Fruit fly (Drosophila melanogaster): ENCODE data around the gene rg.

The rg gene

dm6 chrX:5085469-5085868 lies at the start of gene rg, which contains the start of gene CG15465:
TSS of gene rg (plus strand) at chrX:5085759.
TSS of gene CG15465 (plus strand) at chrX:5085759.
- no peak for TF ChIP-seq CG17801 (GFP tag; optimal IDR thresholded peaks at IDR 0.05; ENCODE audit: partially characterized antibody)

DNA sequence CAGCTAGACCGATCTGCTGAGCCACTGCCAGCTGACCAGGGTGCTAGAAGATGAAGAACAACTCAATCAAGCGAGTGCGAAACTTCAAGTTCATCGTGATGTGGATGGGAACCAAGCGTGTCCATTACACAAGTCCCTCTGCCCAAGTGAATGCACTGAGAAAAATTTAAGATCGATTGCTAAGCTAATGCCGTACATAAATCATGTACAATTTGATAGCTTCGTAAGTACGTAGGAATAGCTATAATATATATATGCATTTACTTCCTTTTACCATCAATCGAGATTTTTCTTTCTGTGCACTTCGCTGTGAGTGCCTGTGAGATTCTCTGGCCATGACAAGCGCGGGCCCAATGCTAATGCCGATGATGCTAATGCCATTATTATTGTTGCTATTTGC lies 47.1 kb upstream of the rg start:
- no peak for TF ChIP-seq CG17801 (GFP tag; optimal IDR thresholded peaks at IDR 0.05; ENCODE audit: partially characterized antibody)

DNA sequence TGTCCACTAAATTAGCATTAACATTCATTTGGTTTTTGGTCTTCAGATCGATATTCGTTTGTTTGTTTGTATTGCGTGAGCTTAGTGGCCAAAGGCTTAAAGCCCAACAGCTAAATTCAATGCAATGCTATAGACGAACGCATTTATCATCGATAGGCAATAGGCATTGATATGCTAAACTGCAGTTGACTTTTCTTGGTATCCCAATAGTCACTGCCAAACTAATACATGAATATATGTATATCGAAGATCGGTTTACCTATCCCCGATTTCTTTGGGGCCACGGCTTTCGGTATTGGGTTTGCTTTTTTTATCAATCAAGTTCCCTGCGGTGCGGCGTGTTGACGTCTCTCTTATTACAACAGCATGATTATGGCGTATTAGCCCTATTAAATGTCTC lies 45.5 kb upstream of the rg start:
- no peak for TF ChIP-seq CG17801 (GFP tag; optimal IDR thresholded peaks at IDR 0.05; ENCODE audit: partially characterized antibody)

dm6 chrX:5041525-5042454 lies 43.8 kb upstream of the rg start:
- no peak for TF ChIP-seq CG17801 (GFP tag; optimal IDR thresholded peaks at IDR 0.05; ENCODE audit: partially characterized antibody)

- no peak for TF ChIP-seq CG17801 (GFP tag; optimal IDR thresholded peaks at IDR 0.05; ENCODE audit: partially characterized antibody)
These were observed 41.0 kb upstream of the rg start for dm6 chrX:5044433-5045110.

DNA sequence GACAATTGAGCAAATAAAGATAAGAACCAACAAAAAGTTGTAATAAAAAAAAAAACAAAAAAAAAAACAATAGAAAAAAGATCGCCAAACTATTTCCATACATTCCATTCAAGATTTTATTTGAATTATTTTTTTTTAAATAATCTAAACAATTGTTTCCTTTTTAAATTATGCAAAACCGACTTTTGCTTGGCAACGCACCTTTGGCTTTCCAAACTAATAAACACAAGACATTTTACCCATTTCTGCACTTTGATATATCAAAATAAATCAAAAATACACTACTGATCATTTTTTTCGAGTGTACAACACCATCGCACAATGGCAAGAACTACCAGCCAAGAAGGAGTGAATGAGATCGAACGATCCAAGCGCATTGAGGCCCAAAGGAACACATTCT lies 40.4 kb upstream of the rg start:
- TF ChIP-seq CG17801 (GFP tag; optimal IDR thresholded peaks at IDR 0.05; ENCODE audit: partially characterized antibody), result no peak

DNA sequence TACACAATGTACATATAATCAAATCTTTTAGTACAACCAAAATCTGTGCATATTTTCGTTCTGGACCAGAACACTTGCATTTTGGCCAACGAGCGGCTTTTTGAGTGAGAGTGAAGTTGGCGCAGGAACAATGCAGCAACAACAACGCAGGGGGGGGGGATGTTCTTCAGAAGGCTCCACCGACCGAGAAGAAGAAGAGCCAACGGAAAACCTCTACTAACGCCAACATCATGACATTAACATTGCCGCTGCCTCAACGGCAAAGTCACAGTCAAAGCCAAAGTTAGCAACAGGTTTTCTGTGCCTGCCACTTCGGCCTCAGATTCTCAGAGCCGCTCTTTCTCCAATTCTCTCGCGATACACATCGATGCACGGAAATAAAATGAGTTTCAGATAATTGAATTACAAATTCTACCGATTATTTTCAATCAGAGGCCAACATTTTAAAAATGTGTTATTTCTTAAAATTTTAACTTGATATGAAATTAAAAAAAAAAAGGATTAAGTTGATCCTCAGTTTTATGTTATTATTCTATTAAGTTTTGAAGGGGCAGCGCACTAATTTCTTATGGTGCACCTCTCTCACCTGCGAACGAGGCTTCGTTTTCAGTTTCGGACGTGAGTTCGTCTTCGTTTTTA lies 39.2 kb upstream of the rg start:
- TF ChIP-seq CG17801 (GFP tag; optimal IDR thresholded peaks at IDR 0.05; ENCODE audit: partially characterized antibody), result no peak

DNA sequence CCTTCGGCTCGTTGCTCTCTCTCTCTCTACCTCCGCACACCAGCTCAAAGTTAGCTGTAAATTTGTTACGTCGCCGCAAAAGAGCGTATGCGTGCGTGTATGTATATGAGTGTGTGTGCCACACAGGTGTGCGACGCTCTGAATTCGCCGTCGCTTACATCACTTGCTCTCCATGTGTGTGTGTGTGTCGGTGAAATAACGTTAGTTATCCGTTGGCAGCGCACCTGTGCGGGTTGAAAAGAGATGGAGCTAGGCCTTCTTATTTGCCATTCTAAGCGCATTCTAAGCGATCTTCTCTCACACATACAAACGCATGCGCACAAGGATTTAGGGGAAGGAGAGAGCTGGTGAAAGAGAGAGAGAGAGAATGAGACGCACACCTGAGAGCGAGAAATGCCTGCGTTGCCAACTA lies 38.7 kb upstream of the rg start:
- no peak for TF ChIP-seq CG17801 (GFP tag; optimal IDR thresholded peaks at IDR 0.05; ENCODE audit: partially characterized antibody)

DNA sequence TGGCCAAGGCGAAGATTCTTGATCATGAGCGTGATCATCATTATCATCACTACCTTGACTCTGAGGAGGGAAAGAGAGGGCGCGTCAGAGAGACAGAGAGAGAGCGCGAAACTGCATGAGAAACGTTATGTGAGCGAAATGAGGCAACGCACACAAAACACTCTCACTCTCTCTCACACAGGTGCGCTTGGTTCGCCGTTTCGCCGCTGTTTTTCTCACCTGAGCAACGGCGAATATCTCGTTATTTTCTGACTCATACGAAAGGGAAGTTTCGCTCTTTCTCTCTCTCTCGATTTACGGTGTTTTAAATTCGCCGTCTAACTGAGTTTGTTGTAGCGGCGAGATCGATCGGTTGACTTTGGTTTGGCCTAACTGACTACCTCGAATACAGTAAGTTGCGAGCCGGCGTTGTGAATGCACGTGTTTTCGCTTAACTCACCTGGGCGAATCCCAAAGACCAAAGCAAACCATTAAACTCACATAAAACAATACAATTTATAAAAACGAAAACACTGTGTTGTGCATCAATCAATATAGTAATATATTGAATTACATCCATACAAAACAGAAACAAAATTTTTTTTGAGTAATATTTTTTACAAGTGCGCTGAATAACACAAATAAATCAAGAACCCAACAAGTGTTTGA lies 37.5 kb upstream of the rg start, which contains the start of gene ovo:
ovo (plus strand) TSS at position 388 of the 648 bp plus-strand sequence.
- no peak for TF ChIP-seq CG17801 (GFP tag; optimal IDR thresholded peaks at IDR 0.05; ENCODE audit: partially characterized antibody)

DNA sequence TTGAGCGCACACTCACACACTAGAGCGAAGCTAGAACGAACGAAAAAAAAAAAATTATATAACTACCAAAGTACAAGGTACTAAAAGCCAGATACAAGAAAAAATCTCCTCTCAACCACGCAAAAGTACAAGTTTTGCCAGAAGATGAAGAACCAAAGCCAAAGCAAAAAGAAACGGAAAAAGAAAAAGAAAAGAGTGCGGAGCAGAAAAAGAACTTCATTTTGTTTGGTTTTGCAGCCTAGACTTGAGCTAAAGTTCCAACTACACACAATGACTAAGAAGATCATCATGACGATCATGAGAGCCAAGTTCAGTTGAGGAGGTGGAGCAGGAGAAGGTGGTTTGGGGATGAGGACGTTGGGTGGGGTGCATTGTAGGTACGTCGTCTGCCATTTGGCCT lies 34.5 kb upstream of the rg start:
- TF ChIP-seq CG17801 (GFP tag; optimal IDR thresholded peaks at IDR 0.05; ENCODE audit: partially characterized antibody), result no peak

dm6 chrX:5052994-5053393 lies 32.6 kb upstream of the rg start:
- TF ChIP-seq CG17801 (GFP tag; optimal IDR thresholded peaks at IDR 0.05; ENCODE audit: partially characterized antibody), result no peak

dm6 chrX:5055011-5055410 lies 30.5 kb upstream of the rg start:
- TF ChIP-seq CG17801 (GFP tag; optimal IDR thresholded peaks at IDR 0.05; ENCODE audit: partially characterized antibody), result no peak

DNA sequence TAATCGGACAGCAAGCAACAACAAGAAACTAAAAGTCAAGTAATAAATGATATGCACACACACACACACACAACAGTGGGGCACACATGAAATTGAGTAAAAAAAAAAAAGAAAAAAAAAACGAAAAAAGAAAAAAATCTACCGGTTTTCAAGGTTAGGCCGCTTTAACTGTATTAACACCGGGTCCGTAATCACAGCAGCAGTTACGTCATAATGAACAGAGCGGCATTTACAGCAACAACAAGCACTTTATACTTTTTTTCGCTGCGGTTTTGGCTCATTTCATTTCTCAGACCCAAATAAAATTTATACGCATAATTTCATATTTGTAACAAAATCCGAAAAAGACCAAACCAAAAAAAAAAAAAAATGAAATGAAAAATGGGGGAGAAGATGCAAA lies 29.5 kb upstream of the rg start:
- TF ChIP-seq CG17801 (GFP tag; optimal IDR thresholded peaks at IDR 0.05; ENCODE audit: partially characterized antibody), result no peak

DNA sequence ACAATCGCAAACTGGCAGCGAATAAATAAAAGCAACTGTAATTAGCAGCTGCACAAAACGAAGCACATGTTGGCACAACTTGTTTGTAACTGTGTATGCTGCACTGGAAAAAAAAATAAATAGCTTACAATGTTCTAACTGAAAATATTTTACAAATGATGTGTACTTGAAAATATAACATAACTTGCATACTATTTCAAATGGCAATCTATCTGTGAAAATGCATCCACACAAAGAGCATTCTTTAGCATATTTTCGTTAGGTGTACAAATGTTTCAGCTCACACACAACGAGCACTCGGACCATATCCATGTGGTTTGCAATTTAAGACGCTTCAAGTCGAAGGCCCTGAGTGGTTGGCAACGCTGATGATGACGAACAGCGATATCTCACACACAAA lies 26.9 kb upstream of the rg start:
- no peak for TF ChIP-seq CG17801 (GFP tag; optimal IDR thresholded peaks at IDR 0.05; ENCODE audit: partially characterized antibody)

DNA sequence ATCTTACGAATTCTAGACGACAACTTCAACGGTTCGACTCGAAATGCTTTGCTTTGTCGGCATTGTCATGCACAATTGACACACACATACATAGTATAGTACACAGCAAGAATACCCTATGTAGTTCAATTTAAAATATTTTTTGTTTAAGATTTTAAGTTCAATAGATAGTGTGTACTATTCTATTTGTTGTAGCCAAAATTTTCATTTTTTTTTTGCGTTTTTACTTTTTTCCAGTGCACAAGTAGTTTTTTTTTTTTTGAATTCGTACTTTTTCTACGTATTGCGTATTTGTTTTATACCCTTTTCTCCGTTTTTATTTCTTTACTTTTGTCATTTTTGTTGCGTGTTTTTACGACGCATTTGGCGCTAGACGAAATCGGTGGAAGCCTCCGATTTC lies 23.6 kb upstream of the rg start:
- TF ChIP-seq CG17801 (GFP tag; optimal IDR thresholded peaks at IDR 0.05; ENCODE audit: partially characterized antibody), result no peak

Data from ovary, adult (tissue).